Worm (Caenorhabditis elegans) whole organism, mixed stage, embryonic: ENCODE results near the gene nhr-218.

Experiments
- M03D4.4 ChIP-seq: sonication (generic microtip); optimal IDR thresholded peaks from 2 replicates; lab custom pipeline; 2017; ENCODE audit warnings: mild to moderate bottlenecking, missing genetic modification characterization, missing compliant biosample characterization
- bed-3 ChIP-seq: fragments of 200-800 bp; sonication (Bioruptor generic); optimal IDR thresholded peaks from 3 replicates; lab custom pipeline; 2018; ENCODE audit warnings: mild to moderate bottlenecking, missing genetic modification characterization, moderate library complexity, missing compliant biosample characterization
- blmp-1 ChIP-seq: fragments of 150-350 bp; optimal IDR thresholded peaks from 2 replicates; lab custom pipeline; 2014; ENCODE audit warnings: missing biosample characterization, missing genetic modification characterization
- ceh-39 ChIP-seq: fragments of 150-350 bp; optimal IDR thresholded peaks from 2 replicates; lab custom pipeline; 2014; ENCODE audit warnings: missing biosample characterization, missing genetic modification characterization
- ceh-43 ChIP-seq: fragments of 200-800 bp; sonication (Bioruptor generic); optimal IDR thresholded peaks from 2 replicates; lab custom pipeline; 2018; ENCODE audit warnings: mild to moderate bottlenecking, missing genetic modification characterization, moderate library complexity, missing compliant biosample characterization
- ceh-83 ChIP-seq: fragments of 200-800 bp; sonication (Bioruptor generic); optimal IDR thresholded peaks from 2 replicates; lab custom pipeline; 2018; ENCODE audit warnings: mild to moderate bottlenecking, missing genetic modification characterization, missing compliant biosample characterization
- ces-1 ChIP-seq: fragments of 150-350 bp; optimal IDR thresholded peaks from 2 replicates; lab custom pipeline; 2014; ENCODE audit warnings: missing biosample characterization, missing genetic modification reagents, missing genetic modification characterization
- cnd-1 ChIP-seq: fragments of 200-800 bp; sonication (Bioruptor generic); optimal IDR thresholded peaks from 2 replicates; lab custom pipeline; 2018; ENCODE audit warnings: mild to moderate bottlenecking, missing genetic modification characterization, missing compliant biosample characterization
- drap-1 ChIP-seq: fragments of 200-800 bp; sonication (Bioruptor generic); optimal IDR thresholded peaks from 3 replicates; lab custom pipeline; 2018; ENCODE audit warnings: mild to moderate bottlenecking, missing genetic modification characterization, missing compliant biosample characterization
- elt-1 ChIP-seq: sonication (generic microtip); optimal IDR thresholded peaks from 2 replicates; lab custom pipeline; 2017; ENCODE audit warnings: missing genetic modification characterization, mild to moderate bottlenecking, missing compliant biosample characterization, antibody characterized with exemption, moderate library complexity, borderline replicate concordance; ENCODE audit not compliant: insufficient read depth
- flh-1 ChIP-seq: fragments of 200-800 bp; sonication (Bioruptor generic); optimal IDR thresholded peaks from 2 replicates; lab custom pipeline; 2018; ENCODE audit warnings: mild to moderate bottlenecking, missing genetic modification characterization, moderate library complexity, missing compliant biosample characterization
- ham-2 ChIP-seq: fragments of 200-800 bp; sonication (Bioruptor generic); optimal IDR thresholded peaks from 2 replicates; lab custom pipeline; 2018; ENCODE audit warnings: mild to moderate bottlenecking, missing genetic modification characterization, missing compliant biosample characterization
- hlh-1 ChIP-seq: fragments of 150-350 bp; optimal IDR thresholded peaks from 2 replicates; lab custom pipeline; 2014; ENCODE audit warnings: missing biosample characterization, missing genetic modification reagents, missing genetic modification characterization
- lin-13 ChIP-seq: fragments of 150-350 bp; optimal IDR thresholded peaks from 2 replicates; lab custom pipeline; 2014; ENCODE audit warnings: missing biosample characterization, missing genetic modification characterization
- lin-32 ChIP-seq: fragments of 200-800 bp; sonication (Bioruptor generic); optimal IDR thresholded peaks from 2 replicates; lab custom pipeline; 2018; ENCODE audit warnings: mild to moderate bottlenecking, missing genetic modification characterization, missing compliant biosample characterization
- lsy-2 ChIP-seq: fragments of 150-350 bp; optimal IDR thresholded peaks from 2 replicates; lab custom pipeline; 2014; ENCODE audit warnings: missing biosample characterization, missing genetic modification characterization
- mab-5 ChIP-seq: fragments of 150-350 bp; optimal IDR thresholded peaks from 2 replicates; lab custom pipeline; 2014; ENCODE audit warnings: missing biosample characterization, missing genetic modification characterization
- mep-1 ChIP-seq: fragments of 150-350 bp; optimal IDR thresholded peaks from 2 replicates; lab custom pipeline; 2017; ENCODE audit warnings: missing biosample characterization, missing genetic modification reagents, missing genetic modification characterization, inconsistent platforms
- mls-2 ChIP-seq: sonication (generic microtip); optimal IDR thresholded peaks from 2 replicates; lab custom pipeline; 2016; ENCODE audit warnings: mild to moderate bottlenecking, missing genetic modification characterization, moderate library complexity, missing compliant biosample characterization
- nhr-12 ChIP-seq: fragments of 150-350 bp; optimal IDR thresholded peaks from 2 replicates; lab custom pipeline; 2014; ENCODE audit warnings: missing biosample characterization, missing genetic modification characterization
- nhr-2 ChIP-seq: fragments of 150-350 bp; optimal IDR thresholded peaks from 2 replicates; lab custom pipeline; 2014; ENCODE audit warnings: missing biosample characterization, missing genetic modification characterization
- nhr-237 ChIP-seq: fragments of 150-350 bp; optimal IDR thresholded peaks from 2 replicates; lab custom pipeline; 2014; ENCODE audit warnings: missing biosample characterization, missing genetic modification characterization
- nhr-28 ChIP-seq: fragments of 150-350 bp; optimal IDR thresholded peaks from 2 replicates; lab custom pipeline; 2014; ENCODE audit warnings: missing biosample characterization, missing genetic modification characterization
- nhr-76 ChIP-seq: sonication (generic microtip); optimal IDR thresholded peaks from 2 replicates; lab custom pipeline; 2017; ENCODE audit warnings: missing biosample characterization, missing genetic modification characterization
- pha-4 ChIP-seq: fragments of 150-350 bp; optimal IDR thresholded peaks from 2 replicates; lab custom pipeline; 2018; ENCODE audit warnings: missing biosample characterization, missing genetic modification reagents, missing genetic modification characterization
- sem-2 ChIP-seq: fragments of 200-800 bp; sonication (Bioruptor generic); optimal IDR thresholded peaks from 2 replicates; lab custom pipeline; 2018; ENCODE audit warnings: mild to moderate bottlenecking, missing genetic modification characterization, missing compliant biosample characterization
- snpc-4 ChIP-seq: fragments of 150-350 bp; optimal IDR thresholded peaks from 2 replicates; lab custom pipeline; 2014; ENCODE audit warnings: missing biosample characterization, missing genetic modification characterization
- tbx-8 ChIP-seq: fragments of 200-800 bp; sonication (Bioruptor generic); optimal IDR thresholded peaks from 2 replicates; lab custom pipeline; 2018; ENCODE audit warnings: mild to moderate bottlenecking, missing genetic modification characterization, moderate library complexity, missing compliant biosample characterization
- unc-120 ChIP-seq: sonication (generic microtip); optimal IDR thresholded peaks from 2 replicates; lab custom pipeline; 2017; ENCODE audit warnings: missing genetic modification characterization, missing compliant biosample characterization; ENCODE audit not compliant: poor library complexity, severe bottlenecking
- unc-39 ChIP-seq: fragments of 150-350 bp; optimal IDR thresholded peaks from 2 replicates; lab custom pipeline; 2014; ENCODE audit warnings: missing biosample characterization, missing genetic modification characterization
- unc-62 ChIP-seq: fragments of 150-350 bp; optimal IDR thresholded peaks from 2 replicates; lab custom pipeline; 2014; ENCODE audit warnings: missing biosample characterization, missing genetic modification reagents, missing genetic modification characterization
- zip-8 ChIP-seq: fragments of 150-350 bp; optimal IDR thresholded peaks from 2 replicates; lab custom pipeline; 2014; ENCODE audit warnings: missing biosample characterization, missing genetic modification characterization
- ztf-11 ChIP-seq: fragments of 150-350 bp; optimal IDR thresholded peaks from 2 replicates; lab custom pipeline; 2014; ENCODE audit warnings: missing biosample characterization, missing genetic modification characterization

nhr-218 gene

ce11 chrV:16258142-16258541, at the start of gene nhr-218:
nhr-218 (plus strand) TSS chrV:16258442.
- TF ChIP-seq elt-1 (tag; lab: Kevin White, UChicago): no peak
- no peak for TF ChIP-seq flh-1 (GFP tag; lab: Kevin White, UChicago)
- TF ChIP-seq sem-2: no peak
- TF ChIP-seq unc-39 (tag; lab: Kevin White, UChicago): no peak
- TF ChIP-seq unc-62 (GFP tag; lab: Kevin White, UChicago): no peak
- no peak for TF ChIP-seq blmp-1 (tag; lab: Kevin White, UChicago)
- TF ChIP-seq mep-1 (tag; lab: Kevin White, UChicago): no peak
- no peak for TF ChIP-seq nhr-2 (tag; lab: Kevin White, UChicago)
- TF ChIP-seq ceh-39 (tag; lab: Kevin White, UChicago): no peak
- no peak for TF ChIP-seq ztf-11 (tag; lab: Kevin White, UChicago)
- no peak for TF ChIP-seq lin-32
- no peak for TF ChIP-seq nhr-76 (tag; lab: Kevin White, UChicago)

DNA sequence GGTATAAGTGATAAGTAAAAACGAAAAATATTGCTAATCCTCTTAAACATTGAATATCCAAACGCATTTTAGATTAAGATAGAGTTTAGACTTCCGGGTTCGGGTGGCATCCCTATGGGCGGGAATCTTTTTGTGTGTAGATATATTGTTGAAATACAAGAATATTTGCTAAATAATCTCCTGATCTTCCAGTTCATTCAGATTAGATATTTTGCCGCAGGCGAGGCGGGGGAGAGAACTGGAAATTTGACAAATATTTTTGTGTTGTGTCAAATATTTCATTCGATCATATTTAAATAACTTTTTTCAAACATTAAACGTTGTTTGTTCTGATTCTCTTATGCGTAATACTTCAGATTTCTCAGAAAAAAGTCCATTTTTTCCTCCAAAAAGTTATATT, 48.4 kb upstream of the nhr-218 start, which contains the start of gene oac-15:
oac-15 (minus strand) TSS at position 101 of the 400 bp plus-strand sequence.
- no peak for TF ChIP-seq nhr-28 (tag; lab: Kevin White, UChicago)
- TF ChIP-seq tbx-8 (GFP tag; lab: Kevin White, UChicago): no peak
- no peak for TF ChIP-seq ceh-83 (GFP tag; lab: Kevin White, UChicago)
- no peak for TF ChIP-seq nhr-2 (tag; lab: Kevin White, UChicago)
- no peak for TF ChIP-seq mab-5
- no peak for TF ChIP-seq nhr-12
- TF ChIP-seq sem-2: no peak
- no peak for TF ChIP-seq M03D4.4
- TF ChIP-seq unc-120 (tag; lab: Kevin White, UChicago): no peak
- no peak for TF ChIP-seq snpc-4
- TF ChIP-seq lsy-2 (tag; lab: Kevin White, UChicago): no peak
- TF ChIP-seq nhr-237 (tag; lab: Kevin White, UChicago): no peak
- TF ChIP-seq unc-39 (tag; lab: Kevin White, UChicago): no peak
- no peak for TF ChIP-seq zip-8
- no peak for TF ChIP-seq drap-1 (GFP tag; lab: Kevin White, UChicago)
- TF ChIP-seq ceh-43 (GFP tag; lab: Kevin White, UChicago): no peak
- TF ChIP-seq ceh-39 (tag; lab: Kevin White, UChicago): no peak
- TF ChIP-seq ces-1 (GFP tag; lab: Kevin White, UChicago): no peak
- TF ChIP-seq ham-2 (GFP tag; lab: Kevin White, UChicago): no peak

ce11 chrV:16210257-16211002, 47.8 kb upstream of the nhr-218 start, which contains the start of gene F11A5.16:
F11A5.16 (plus strand) TSS chrV:16210952.
- TF ChIP-seq lsy-2 (tag; lab: Kevin White, UChicago): no peak
- no peak for TF ChIP-seq pha-4 (tag; lab: Kevin White, UChicago)

DNA sequence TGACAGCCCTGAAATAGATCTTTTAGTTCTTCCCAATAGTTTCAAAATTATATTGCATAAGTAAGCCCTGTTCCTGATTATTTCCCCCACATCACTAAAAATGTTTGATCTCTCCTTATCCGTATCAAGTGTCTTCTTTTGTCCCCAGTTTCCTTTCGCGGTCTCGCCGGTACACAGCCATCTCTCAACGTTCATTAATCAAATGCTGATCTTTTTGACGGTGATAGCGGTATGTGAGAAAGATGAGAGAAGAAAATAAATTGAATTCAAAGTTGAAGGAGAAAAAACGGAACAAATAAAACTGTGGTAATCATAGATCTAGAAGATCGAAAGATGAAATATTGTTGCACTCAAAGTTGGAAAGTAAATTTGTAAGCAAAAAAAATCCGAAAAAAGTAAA, 46.5 kb upstream of the nhr-218 start:
- no peak for TF ChIP-seq lin-32
- TF ChIP-seq blmp-1 (tag; lab: Kevin White, UChicago): no peak
- no peak for TF ChIP-seq mep-1 (tag; lab: Kevin White, UChicago)
- TF ChIP-seq lin-13 (tag; lab: Kevin White, UChicago): no peak
- no peak for TF ChIP-seq snpc-4
- no peak for TF ChIP-seq unc-39 (tag; lab: Kevin White, UChicago)
- TF ChIP-seq ceh-39 (tag; lab: Kevin White, UChicago): no peak
- no peak for TF ChIP-seq nhr-237 (tag; lab: Kevin White, UChicago)
- TF ChIP-seq mab-5: no peak
- TF ChIP-seq ceh-83 (GFP tag; lab: Kevin White, UChicago): no peak
- no peak for TF ChIP-seq zip-8
- TF ChIP-seq sem-2: no peak
- no peak for TF ChIP-seq ceh-43 (GFP tag; lab: Kevin White, UChicago)
- no peak for TF ChIP-seq unc-62 (GFP tag; lab: Kevin White, UChicago)
- no peak for TF ChIP-seq bed-3 (GFP tag; lab: Kevin White, UChicago)
- TF ChIP-seq cnd-1 (tag; lab: Kevin White, UChicago): no peak
- TF ChIP-seq mls-2: no peak
- no peak for TF ChIP-seq ztf-11 (tag; lab: Kevin White, UChicago)
- TF ChIP-seq hlh-1 (tag; lab: Kevin White, UChicago): no peak
- TF ChIP-seq elt-1 (tag; lab: Kevin White, UChicago): no peak
